Comparison of ENCODE assay signal across 4 fruit fly cellular contexts in the genomic region with DNA sequence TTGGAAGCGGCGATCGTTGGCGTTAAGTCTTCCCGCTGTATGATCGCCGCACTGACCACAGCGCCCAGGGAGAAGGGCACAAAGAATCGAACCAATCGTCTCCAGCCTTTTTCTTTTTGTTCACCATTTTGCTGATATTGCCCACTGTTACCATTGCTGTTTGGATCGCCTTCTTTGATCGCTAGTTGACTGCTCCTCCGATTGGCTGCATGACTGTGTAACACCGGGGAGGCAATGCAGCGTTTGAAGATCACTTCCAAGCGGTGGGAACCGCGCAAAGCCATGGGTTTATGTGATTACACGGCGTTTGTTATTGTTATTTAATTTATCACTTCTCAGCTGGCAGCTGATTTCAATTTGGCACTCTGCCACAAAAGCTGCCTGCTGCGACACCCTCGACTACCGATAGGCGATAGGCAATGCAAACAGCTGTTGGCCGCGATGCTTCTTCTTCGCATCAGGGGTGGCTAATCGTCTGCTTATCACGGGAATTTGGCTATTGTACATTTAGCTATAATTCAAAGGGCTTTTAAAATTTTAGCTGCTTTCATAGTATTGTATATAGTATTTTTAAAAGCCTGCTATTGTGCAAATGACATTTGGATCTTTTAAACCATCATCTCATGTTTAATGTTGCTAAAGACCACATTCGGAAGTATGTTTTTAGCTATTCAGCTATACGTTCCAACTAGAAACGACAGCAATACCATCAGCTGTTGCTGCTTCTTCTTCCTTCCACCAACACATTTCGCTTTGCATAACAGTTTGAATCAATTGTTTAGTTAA.
A peak's percentile ranks its signal among the peaks of the same experiment; 100 is the strongest.
TF ChIP-seq lines count a peak whose summit lies in the region.

A gene (minus strand): TSS at position 590 of the 786 bp plus-strand sequence.
A gene (plus strand): TSS at position 716 of the 786 bp plus-strand sequence.

TF ChIP-seq in whole organism, adult, 20 proteins besides CTCF, POLR2A, EP300 and RAD21 (continued from another document):
- TF ChIP-seq CG33017 (tag; optimal IDR thresholded peaks at IDR 0.05; lab: Kevin White, UChicago) (peak; percentile 5), CG1620 (GFP tag; optimal IDR thresholded peaks at IDR 0.05; lab: Kevin White, UChicago) (peak; percentile 55), CG14711 (tag; optimal IDR thresholded peaks at IDR 0.05; lab: Kevin White, UChicago) (peak; percentile 61), pad (GFP tag; optimal IDR thresholded peaks at IDR 0.05; lab: Kevin White, UChicago) (peak; percentile 42), CG7045 (GFP tag; optimal IDR thresholded peaks at IDR 0.05; lab: Kevin White, UChicago) (peak; percentile 47)
TF ChIP-seq in whole organism, adult: peak in this region for 15.

TF ChIP-seq in whole organism, embryonic, 481 proteins besides CTCF, POLR2A, EP300 and RAD21 (continued from another document and continues in another):
- TF ChIP-seq pita (GFP tag; optimal IDR thresholded peaks at IDR 0.05; lab: Kevin White, UChicago) (no peak), CG16813 (GFP tag; IDR thresholded peaks at IDR 0.05; lab: Robert Waterston, UW; ENCODE audit: partially characterized antibody) (peak; percentile 36; the same call in 1 of the 3 replicates), CG7963 (GFP tag; IDR thresholded peaks at IDR 0.05; lab: Robert Waterston, UW; ENCODE audit: partially characterized antibody) (peak; percentile 44; the same call in 1 of the 3 replicates), Sox102F (GFP tag; optimal IDR thresholded peaks at IDR 0.05; lab: Kevin White, UChicago) (no peak), CG2678 (tag; optimal IDR thresholded peaks at IDR 0.05; lab: Kevin White, UChicago) (no peak), CG11247 (GFP tag; IDR thresholded peaks at IDR 0.05; lab: Robert Waterston, UW) (peak; percentile 31; the same call in 1 of the 2 replicates), CG11696 (GFP tag; IDR thresholded peaks at IDR 0.05; lab: Robert Waterston, UW) (no peak), onecut (GFP tag; IDR thresholded peaks at IDR 0.05; lab: Robert Waterston, UW) (no peak), Dref (GFP tag; IDR thresholded peaks at IDR 0.05; lab: Robert Waterston, UW) (peak; percentile 93), CG14965 (GFP tag; optimal IDR thresholded peaks at IDR 0.05; lab: Kevin White, UChicago; ENCODE audit: borderline replicate concordance) (no peak), ac (GFP tag; optimal IDR thresholded peaks at IDR 0.05; lab: Kevin White, UChicago) (no peak), Fer1 (GFP tag; optimal IDR thresholded peaks at IDR 0.05; lab: Kevin White, UChicago) (no peak), Meics (GFP tag; optimal IDR thresholded peaks at IDR 0.05; lab: Kevin White, UChicago) (peak; percentile 34), CkIIα-i1 (GFP tag; IDR thresholded peaks at IDR 0.05; lab: Robert Waterston, UW) (no peak), shn (GFP tag; optimal IDR thresholded peaks at IDR 0.05; lab: Kevin White, UChicago) (peak; percentile 73), CG30431 (GFP tag; optimal IDR thresholded peaks at IDR 0.05; lab: Kevin White, UChicago) (no peak), tin (GFP tag; optimal IDR thresholded peaks at IDR 0.05; lab: Kevin White, UChicago) (peak; percentile 43), Gsc (GFP tag; IDR thresholded peaks at IDR 0.05; lab: Robert Waterston, UW) (no peak), Six4 (GFP tag; optimal IDR thresholded peaks at IDR 0.05; lab: Kevin White, UChicago) (no peak), CG8290 (GFP tag; optimal IDR thresholded peaks at IDR 0.05; lab: Kevin White, UChicago) (peak; percentile 51), CG8290 (tag; optimal IDR thresholded peaks at IDR 0.05; lab: Kevin White, UChicago) (peak in 1 of 2 experiments; percentile 73), CG1024 (GFP tag; IDR thresholded peaks at IDR 0.05; lab: Robert Waterston, UW) (no peak), CG2712 (tag; optimal IDR thresholded peaks at IDR 0.05; lab: Kevin White, UChicago) (no peak), pum (GFP tag; optimal IDR thresholded peaks at IDR 0.05; lab: Kevin White, UChicago) (peak; percentile 21), CG16779 (GFP tag; IDR thresholded peaks at IDR 0.05; lab: Robert Waterston, UW) (no peak), kni (GFP tag; optimal IDR thresholded peaks at IDR 0.05; lab: Kevin White, UChicago) (no peak), GATAe (GFP tag; conservative IDR thresholded peaks at IDR 0.05; lab: Robert Waterston, UW) (no peak), CG18011 (GFP tag; optimal IDR thresholded peaks at IDR 0.05; lab: Kevin White, UChicago) (peak; percentile 99), CG17568 (GFP tag; optimal IDR thresholded peaks at IDR 0.05; lab: Kevin White, UChicago) (no peak), CG7556 (GFP tag; optimal IDR thresholded peaks at IDR 0.05; lab: Kevin White, UChicago) (no peak), org-1 (GFP tag; optimal IDR thresholded peaks at IDR 0.05; lab: Kevin White, UChicago) (no peak), CrebB (tag; optimal IDR thresholded peaks at IDR 0.05; lab: Kevin White, UChicago) (no peak), fd102C (GFP tag; optimal IDR thresholded peaks at IDR 0.05; lab: Kevin White, UChicago) (no peak), CG12391 (tag; optimal IDR thresholded peaks at IDR 0.05; lab: Kevin White, UChicago) (peak; percentile 77), CG1832 (GFP tag; optimal IDR thresholded peaks at IDR 0.05; lab: Kevin White, UChicago) (no peak), BtbVII (GFP tag; optimal IDR thresholded peaks at IDR 0.05; lab: Kevin White, UChicago) (no peak), ara (GFP tag; IDR thresholded peaks at IDR 0.05; lab: Robert Waterston, UW) (no peak), gcm (GFP tag; optimal IDR thresholded peaks at IDR 0.05; lab: Kevin White, UChicago) (no peak), pnt (GFP tag; optimal IDR thresholded peaks at IDR 0.05; lab: Kevin White, UChicago) (peak; percentile 30)

TF ChIP-seq in whole organism, prepupa, 60 proteins besides CTCF, POLR2A, EP300 and RAD21 (continued from another document and continues in another):
- TF ChIP-seq acj6 (GFP tag; optimal IDR thresholded peaks at IDR 0.05; lab: Kevin White, UChicago) (peak; percentile 51), Hr39 (GFP tag; optimal IDR thresholded peaks at IDR 0.05; lab: Kevin White, UChicago) (peak; percentile 65), CG11902 (GFP tag; optimal IDR thresholded peaks at IDR 0.05; lab: Kevin White, UChicago) (no peak), spab (GFP tag; optimal IDR thresholded peaks at IDR 0.05; lab: Kevin White, UChicago) (no peak), CG7368 (GFP tag; optimal IDR thresholded peaks at IDR 0.05; lab: Kevin White, UChicago) (no peak), CG6854 (GFP tag; optimal IDR thresholded peaks at IDR 0.05; lab: Kevin White, UChicago) (no peak), Ets21C (GFP tag; optimal IDR thresholded peaks at IDR 0.05; lab: Kevin White, UChicago) (peak; percentile 35), Ets96B (tag; optimal IDR thresholded peaks at IDR 0.05; lab: Kevin White, UChicago) (no peak), Hr38 (GFP tag; optimal IDR thresholded peaks at IDR 0.05; lab: Kevin White, UChicago) (no peak), Hr4 (GFP tag; optimal IDR thresholded peaks at IDR 0.05; lab: Kevin White, UChicago) (peak; percentile 70), Sox15 (GFP tag; optimal IDR thresholded peaks at IDR 0.05; lab: Kevin White, UChicago) (peak; percentile 29), CG6808 (GFP tag; optimal IDR thresholded peaks at IDR 0.05; lab: Kevin White, UChicago) (no peak), Met (GFP tag; optimal IDR thresholded peaks at IDR 0.05; lab: Kevin White, UChicago) (peak; percentile 62), Eip75B (GFP tag; optimal IDR thresholded peaks at IDR 0.05; lab: Kevin White, UChicago) (peak; percentile 60), esn (GFP tag; optimal IDR thresholded peaks at IDR 0.05; lab: Kevin White, UChicago) (peak; percentile 60), CG32006 (GFP tag; optimal IDR thresholded peaks at IDR 0.05; lab: Kevin White, UChicago) (peak; percentile 58), cyc (GFP tag; optimal IDR thresholded peaks at IDR 0.05; lab: Kevin White, UChicago) (peak; percentile 44), pdm3 (GFP tag; optimal IDR thresholded peaks at IDR 0.05; lab: Kevin White, UChicago) (peak; percentile 60), salr (GFP tag; optimal IDR thresholded peaks at IDR 0.05; lab: Kevin White, UChicago) (peak in 1 of 2 experiments; percentile 23), OdsH (GFP tag; optimal IDR thresholded peaks at IDR 0.05; lab: Kevin White, UChicago) (peak; percentile 37), eg (GFP tag; IDR thresholded peaks at IDR 0.05; lab: Robert Waterston, UW) (no peak), CG10669 (GFP tag; optimal IDR thresholded peaks at IDR 0.05; lab: Kevin White, UChicago) (no peak), fkh (GFP tag; optimal IDR thresholded peaks at IDR 0.05; lab: Kevin White, UChicago) (peak; percentile 87), CG4318 (GFP tag; optimal IDR thresholded peaks at IDR 0.05; lab: Kevin White, UChicago) (no peak), CG15336 (GFP tag; IDR thresholded peaks at IDR 0.05; lab: Robert Waterston, UW) (no peak), CG34406 (GFP tag; optimal IDR thresholded peaks at IDR 0.05; lab: Kevin White, UChicago) (no peak), CG8119 (GFP tag; IDR thresholded peaks at IDR 0.05; lab: Robert Waterston, UW) (no peak), CG10631 (GFP tag; optimal IDR thresholded peaks at IDR 0.05; lab: Kevin White, UChicago) (peak; percentile 23), net (GFP tag; optimal IDR thresholded peaks at IDR 0.05; lab: Kevin White, UChicago) (no peak), Eip78C (GFP tag; lab: Kevin White, UChicago) (peak; percentile 76), Eip93F (GFP tag; optimal IDR thresholded peaks at IDR 0.05; lab: Kevin White, UChicago) (no peak), CG9139 (GFP tag; optimal IDR thresholded peaks at IDR 0.05; lab: Kevin White, UChicago) (no peak), CG6792 (GFP tag; optimal IDR thresholded peaks at IDR 0.05; lab: Kevin White, UChicago) (no peak), Smox (GFP tag; optimal IDR thresholded peaks at IDR 0.05; lab: Kevin White, UChicago) (no peak), lz (GFP tag; optimal IDR thresholded peaks at IDR 0.05; lab: Kevin White, UChicago) (peak; percentile 59), Sox102F (GFP tag; optimal IDR thresholded peaks at IDR 0.05; lab: Kevin White, UChicago) (no peak), Blimp-1 (GFP tag; optimal IDR thresholded peaks at IDR 0.05; lab: Kevin White, UChicago) (no peak), dsx (GFP tag; optimal IDR thresholded peaks at IDR 0.05; lab: Kevin White, UChicago; ENCODE audit: poor library complexity, severe bottlenecking) (no peak), Lpt (GFP tag; optimal IDR thresholded peaks at IDR 0.05; lab: Kevin White, UChicago) (peak; percentile 45), CG31627 (GFP tag; optimal IDR thresholded peaks at IDR 0.05; lab: Kevin White, UChicago) (peak; percentile 54), fd85E (GFP tag; optimal IDR thresholded peaks at IDR 0.05; lab: Kevin White, UChicago) (no peak), ss (GFP tag; optimal IDR thresholded peaks at IDR 0.05; lab: Kevin White, UChicago) (no peak)

TF ChIP-seq in whole organism, wandering third instar larva, 38 proteins besides CTCF, POLR2A, EP300 and RAD21 (continued from another document):
- TF ChIP-seq Mio (GFP tag; optimal IDR thresholded peaks at IDR 0.05; lab: Kevin White, UChicago) (no peak), Hr78 (GFP tag; optimal IDR thresholded peaks at IDR 0.05; lab: Kevin White, UChicago) (no peak), lola (GFP tag; optimal IDR thresholded peaks at IDR 0.05; lab: Kevin White, UChicago) (no peak), dl (GFP tag; optimal IDR thresholded peaks at IDR 0.05; lab: Kevin White, UChicago; ENCODE audit: insufficient read depth in 1 of 2, partially characterized antibody in 2 of 2) (peak in 1 of 2 experiments; percentile 16), dmrt93B (GFP tag; optimal IDR thresholded peaks at IDR 0.05; lab: Kevin White, UChicago) (no peak), sv (GFP tag; optimal IDR thresholded peaks at IDR 0.05; lab: Kevin White, UChicago) (peak; percentile 41), Myc (optimal IDR thresholded peaks at IDR 0.05; lab: Kevin White, UChicago) (peak; percentile 100), br (GFP tag; optimal IDR thresholded peaks at IDR 0.05; lab: Kevin White, UChicago) (peak; percentile 65), rgr (GFP tag; optimal IDR thresholded peaks at IDR 0.05; lab: Kevin White, UChicago) (no peak), jim (GFP tag; optimal IDR thresholded peaks at IDR 0.05; lab: Kevin White, UChicago) (no peak), CG32264 (GFP tag; optimal IDR thresholded peaks at IDR 0.05; lab: Kevin White, UChicago) (no peak), N (GFP tag; optimal IDR thresholded peaks at IDR 0.05; lab: Kevin White, UChicago) (no peak), usp (GFP tag; optimal IDR thresholded peaks at IDR 0.05; lab: Kevin White, UChicago) (no peak), CG9705 (GFP tag; optimal IDR thresholded peaks at IDR 0.05; lab: Kevin White, UChicago) (peak; percentile 37), tai (GFP tag; optimal IDR thresholded peaks at IDR 0.05; lab: Kevin White, UChicago) (no peak), Abd-B (GFP tag; optimal IDR thresholded peaks at IDR 0.05; lab: Kevin White, UChicago) (no peak), woc (GFP tag; optimal IDR thresholded peaks at IDR 0.05; lab: Kevin White, UChicago) (peak; percentile 95), pan (optimal IDR thresholded peaks at IDR 0.05; lab: Kevin White, UChicago) (no peak)
